Fruit fly (Drosophila melanogaster): ENCODE results near the gene CG12560.

dm6 chr2L:7967645-7968044, 41.6 kb downstream of the CG12560 start:
- TF ChIP-seq jim (GFP tag; optimal IDR thresholded peaks at IDR 0.05), result no peak
- TF ChIP-seq Dfd (GFP tag; optimal IDR thresholded peaks at IDR 0.05), result no peak
